Worm (Caenorhabditis elegans) whole organism, L3 larva: ENCODE data around the gene srh-270.
A peak's percentile ranks its signal among the peaks of the same experiment; 100 is the strongest.

Experiments
- R02D3.7 ChIP-seq: fragments of 150-350 bp; optimal IDR thresholded peaks from 2 replicates; lab custom pipeline; 2014; ENCODE audit warnings: missing biosample characterization, missing genetic modification characterization
- ZK546.5 ChIP-seq: sonication (generic microtip); optimal IDR thresholded peaks from 2 replicates; lab custom pipeline; 2017; ENCODE audit warnings: missing biosample characterization, missing genetic modification characterization
- ceh-16 ChIP-seq: sonication (generic microtip); optimal IDR thresholded peaks from 2 replicates; lab custom pipeline; 2017; ENCODE audit warnings: missing biosample characterization, missing genetic modification characterization
- ceh-82 ChIP-seq: fragments of 150-350 bp; optimal IDR thresholded peaks from 2 replicates; lab custom pipeline; 2014; ENCODE audit warnings: missing biosample characterization, missing genetic modification characterization
- ceh-9 ChIP-seq: sonication (generic microtip); optimal IDR thresholded peaks from 2 replicates; lab custom pipeline; 2018; ENCODE audit warnings: missing biosample characterization, missing genetic modification characterization
- egl-5 ChIP-seq: fragments of 150-350 bp; optimal IDR thresholded peaks from 2 replicates; lab custom pipeline; 2017; ENCODE audit warnings: missing biosample characterization, missing genetic modification reagents, missing genetic modification characterization, inconsistent platforms
- elt-1 ChIP-seq: fragments of 150-350 bp; optimal IDR thresholded peaks from 2 replicates; lab custom pipeline; 2014; ENCODE audit warnings: missing biosample characterization, missing genetic modification characterization
- elt-2 ChIP-seq: sonication (generic microtip); optimal IDR thresholded peaks from 2 replicates; lab custom pipeline; 2016; ENCODE audit warnings: missing genetic modification reagents, mild to moderate bottlenecking, missing genetic modification characterization, missing compliant biosample characterization
- elt-3 ChIP-seq, 3 experiments: fragments of 150-350 bp in 1 of 3; sonication (generic microtip) in 2 of 3; optimal IDR thresholded peaks; 2 replicates in 2 of 3; 4 replicates in 1 of 3; lab custom pipeline; 2014 to 2017; ENCODE audit warnings: missing biosample characterization in 3 of 3, missing genetic modification characterization in 3 of 3
- eor-1 ChIP-seq, 2 experiments: fragments of 150-350 bp; optimal IDR thresholded peaks; 2 replicates each; lab custom pipeline; 2014 to 2018; ENCODE audit warnings: missing biosample characterization in 2 of 2, missing genetic modification characterization in 2 of 2
- fkh-10 ChIP-seq: sonication (generic microtip); optimal IDR thresholded peaks from 2 replicates; lab custom pipeline; 2017; ENCODE audit warnings: missing biosample characterization, missing genetic modification reagents, missing genetic modification characterization
- hmg-11 ChIP-seq: sonication (generic microtip); optimal IDR thresholded peaks from 2 replicates; lab custom pipeline; 2016; ENCODE audit warnings: missing genetic modification characterization, missing compliant biosample characterization
- jun-1 ChIP-seq: fragments of 150-350 bp; optimal IDR thresholded peaks from 2 replicates; lab custom pipeline; 2014; ENCODE audit warnings: missing biosample characterization, missing genetic modification reagents, missing genetic modification characterization
- lin-15B ChIP-seq: fragments of 150-350 bp; optimal IDR thresholded peaks from 2 replicates; lab custom pipeline; 2014; ENCODE audit warnings: missing biosample characterization, missing genetic modification characterization
- mdl-1 ChIP-seq: fragments of 150-350 bp; optimal IDR thresholded peaks from 2 replicates; lab custom pipeline; 2014; ENCODE audit warnings: missing biosample characterization, missing genetic modification characterization
- mml-1 ChIP-seq: fragments of 150-350 bp; sonication (generic microtip); optimal IDR thresholded peaks from 3 replicates; lab custom pipeline; 2014; ENCODE audit warnings: missing biosample characterization, missing genetic modification characterization
- nhr-11 ChIP-seq: fragments of 150-350 bp; optimal IDR thresholded peaks from 2 replicates; lab custom pipeline; 2014; ENCODE audit warnings: missing biosample characterization, missing genetic modification characterization
- nhr-237 ChIP-seq: fragments of 150-350 bp; optimal IDR thresholded peaks from 2 replicates; lab custom pipeline; 2014; ENCODE audit warnings: missing biosample characterization, missing genetic modification characterization
- nhr-28 ChIP-seq: fragments of 150-350 bp; optimal IDR thresholded peaks from 2 replicates; lab custom pipeline; 2014; ENCODE audit warnings: missing biosample characterization, missing genetic modification characterization
- nhr-43 ChIP-seq: sonication (generic microtip); optimal IDR thresholded peaks from 2 replicates; lab custom pipeline; 2016; ENCODE audit warnings: mild to moderate bottlenecking, missing genetic modification characterization, missing compliant biosample characterization; ENCODE audit not compliant: poor library complexity, severe bottlenecking
- nhr-67 ChIP-seq: fragments of 150-350 bp; optimal IDR thresholded peaks from 2 replicates; lab custom pipeline; 2014; ENCODE audit warnings: missing biosample characterization, missing genetic modification characterization
- nhr-77 ChIP-seq: fragments of 150-350 bp; optimal IDR thresholded peaks from 2 replicates; lab custom pipeline; 2014; ENCODE audit warnings: missing biosample characterization, missing genetic modification characterization
- pqm-1 ChIP-seq: fragments of 150-350 bp; optimal IDR thresholded peaks from 2 replicates; lab custom pipeline; 2017; ENCODE audit warnings: missing biosample characterization, missing genetic modification characterization, inconsistent platforms
- sea-2 ChIP-seq: fragments of 150-350 bp; sonication (generic microtip); optimal IDR thresholded peaks from 4 replicates; lab custom pipeline; 2014; ENCODE audit warnings: missing biosample characterization, missing genetic modification reagents, missing genetic modification characterization
- skn-1 ChIP-seq: fragments of 150-350 bp; optimal IDR thresholded peaks from 2 replicates; lab custom pipeline; 2014; ENCODE audit warnings: missing biosample characterization, missing genetic modification characterization
- tbx-2 ChIP-seq: sonication (generic microtip); optimal IDR thresholded peaks from 2 replicates; lab custom pipeline; 2016; ENCODE audit warnings: mild to moderate bottlenecking, missing genetic modification characterization, missing compliant biosample characterization
- unc-62 ChIP-seq: fragments of 150-350 bp; sonication (generic microtip); optimal IDR thresholded peaks from 4 replicates; lab custom pipeline; 2014; ENCODE audit warnings: missing biosample characterization, missing genetic modification reagents, missing genetic modification characterization
- zag-1 ChIP-seq: fragments of 150-350 bp; optimal IDR thresholded peaks from 2 replicates; lab custom pipeline; 2014; ENCODE audit warnings: missing biosample characterization, missing genetic modification characterization
- ztf-11 ChIP-seq: fragments of 150-350 bp; optimal IDR thresholded peaks from 2 replicates; lab custom pipeline; 2014; ENCODE audit warnings: missing biosample characterization, missing genetic modification characterization
- ztf-4 ChIP-seq: fragments of 150-350 bp; optimal IDR thresholded peaks from 2 replicates; lab custom pipeline; 2014; ENCODE audit warnings: missing biosample characterization, missing genetic modification characterization

Gene srh-270

ce11 chrV:2859738-2860137 is 1.7 kb downstream of the srh-270 start, which contains the start of gene srj-54:
srj-54 (minus strand) TSS chrV:2859838.
- TF ChIP-seq unc-62 (GFP tag; lab: Kevin White, UChicago) (no peak), nhr-237 (tag; lab: Kevin White, UChicago) (no peak), tbx-2 (tag; lab: Kevin White, UChicago) (no peak), elt-1 (tag; lab: Kevin White, UChicago) (no peak), mdl-1 (tag; lab: Kevin White, UChicago) (no peak), zag-1 (tag; lab: Kevin White, UChicago) (no peak), nhr-77 (tag; lab: Kevin White, UChicago) (no peak), skn-1 (tag; lab: Kevin White, UChicago) (no peak), elt-2 (tag; lab: Kevin White, UChicago) (no peak), nhr-11 (tag; lab: Kevin White, UChicago) (no peak), sea-2 (GFP tag; lab: Kevin White, UChicago) (no peak)

- TF ChIP-seq hmg-11 (tag; lab: Kevin White, UChicago) = no peak
- TF ChIP-seq elt-1 (tag; lab: Kevin White, UChicago) = no peak
- TF ChIP-seq egl-5 (tag; lab: Kevin White, UChicago) = no peak
- no peak for TF ChIP-seq ztf-4 (tag; lab: Kevin White, UChicago)
- no peak for TF ChIP-seq ZK546.5 (tag; lab: Kevin White, UChicago)
- TF ChIP-seq fkh-10 (GFP tag; lab: Kevin White, UChicago) = no peak
- no peak for TF ChIP-seq nhr-77 (tag; lab: Kevin White, UChicago)
- TF ChIP-seq nhr-67 (tag; lab: Kevin White, UChicago) = no peak
- TF ChIP-seq lin-15B (tag; lab: Kevin White, UChicago) = no peak
- no peak for TF ChIP-seq eor-1 (tag; optimal IDR thresholded peaks at IDR 0.05; lab: Kevin White, UChicago)
- TF ChIP-seq elt-3 (tag; optimal IDR thresholded peaks at IDR 0.05; lab: Kevin White, UChicago) = no peak
- no peak for TF ChIP-seq nhr-43 (tag; lab: Kevin White, UChicago)
- TF ChIP-seq ceh-16 (tag; lab: Kevin White, UChicago) = no peak
- no peak for TF ChIP-seq jun-1 (tag; lab: Kevin White, UChicago)
- TF ChIP-seq ceh-9 (tag; lab: Kevin White, UChicago) = no peak
- TF ChIP-seq R02D3.7 (tag; lab: Kevin White, UChicago) = no peak
- no peak for TF ChIP-seq nhr-237 (tag; lab: Kevin White, UChicago)
- no peak for TF ChIP-seq mml-1
- TF ChIP-seq elt-2 (tag; lab: Kevin White, UChicago) = no peak
- no peak for TF ChIP-seq skn-1 (tag; lab: Kevin White, UChicago)
These were observed 3.6 kb downstream of the srh-270 start, which contains the start of gene srj-55 for ce11 chrV:2857842-2858241. srj-55 (minus strand) TSS chrV:2857942.

ce11 chrV:2855473-2855872 is 5.9 kb downstream of the srh-270 start, which contains the start of gene srj-57:
srj-57 (minus strand) TSS chrV:2855573.
- no peak for TF ChIP-seq nhr-28 (tag; lab: Kevin White, UChicago)

ce11 chrV:2849071-2849470 is 12.3 kb downstream of the srh-270 start, which contains the start of gene ugt-53:
ugt-53 (plus strand) TSS chrV:2849343.
- TF ChIP-seq elt-2 (tag; lab: Kevin White, UChicago) = peak; percentile 82
- no peak for TF ChIP-seq hmg-11 (tag; lab: Kevin White, UChicago)
- no peak for TF ChIP-seq ztf-11 (tag; lab: Kevin White, UChicago)
- TF ChIP-seq pqm-1 (tag; lab: Kevin White, UChicago) = peak; percentile 72
- no peak for TF ChIP-seq ceh-82 (tag; lab: Kevin White, UChicago)
- no peak for TF ChIP-seq sea-2 (GFP tag; lab: Kevin White, UChicago)
- TF ChIP-seq nhr-237 (tag; lab: Kevin White, UChicago) = no peak
- TF ChIP-seq jun-1 (tag; lab: Kevin White, UChicago) = no peak

- peak; percentile 90 for TF ChIP-seq elt-2 (tag; lab: Kevin White, UChicago)
- TF ChIP-seq hmg-11 (tag; lab: Kevin White, UChicago) = no peak
- peak; percentile 84 for TF ChIP-seq pqm-1 (tag; lab: Kevin White, UChicago)
- no peak for TF ChIP-seq elt-3 (tag; optimal IDR thresholded peaks at IDR 0.05; lab: Kevin White, UChicago)
These were observed 13.0 kb downstream of the srh-270 start, which contains the start of gene srj-49 for ce11 chrV:2848290-2848937. srj-49 (minus strand) TSS chrV:2848340.
